Fruit fly (Drosophila melanogaster) whole organism, embryonic: ENCODE results near the gene not.

Experiments used
- ATbp ChIP-seq: fragments of 200-800 bp; sonication (Bioruptor generic); optimal IDR thresholded peaks from 2 replicates; lab custom pipeline; 2017; ENCODE audit warnings: missing biosample characterization, mild to moderate bottlenecking, missing genetic modification characterization, missing genetic modification reagents
- Antp ChIP-seq: fragments of 200-800 bp; sonication (Bioruptor generic); optimal IDR thresholded peaks from 3 replicates; lab custom pipeline; 2016; ENCODE audit warnings: missing biosample characterization, missing genetic modification characterization
- CG10565 ChIP-seq: fragments of 200-800 bp; sonication (Bioruptor generic); optimal IDR thresholded peaks from 3 replicates; lab custom pipeline; 2016; ENCODE audit warnings: missing biosample characterization, mild to moderate bottlenecking, missing genetic modification characterization
- CG10979 ChIP-seq: fragments of 200-800 bp; sonication (Bioruptor generic); optimal IDR thresholded peaks from 2 replicates; lab custom pipeline; 2018; ENCODE audit warnings: missing biosample characterization, mild to moderate bottlenecking, missing genetic modification characterization, moderate library complexity
- CG13296 ChIP-seq: fragments of 200-800 bp; sonication (Bioruptor generic); optimal IDR thresholded peaks from 3 replicates; lab custom pipeline; 2018; ENCODE audit warnings: missing biosample characterization, mild to moderate bottlenecking, missing genetic modification characterization
- CG14860 ChIP-seq: fragments of 200-800 bp; sonication (Bioruptor generic); IDR thresholded peaks from 3 replicates; pipeline ENCODE4 v1.3.6; 2022; ENCODE audit warnings: missing biosample characterization, missing genetic modification characterization; ENCODE audit not compliant: partially characterized antibody
- CG16863 ChIP-seq: fragments of 200-800 bp; sonication (Bioruptor generic); optimal IDR thresholded peaks from 3 replicates; lab custom pipeline; 2016; ENCODE audit warnings: missing biosample characterization, missing genetic modification characterization
- CG17359 ChIP-seq: fragments of 200-800 bp; sonication (Bioruptor generic); optimal IDR thresholded peaks from 3 replicates; lab custom pipeline; 2018; ENCODE audit warnings: missing biosample characterization, mild to moderate bottlenecking, missing genetic modification characterization, moderate library complexity
- CG17829 ChIP-seq: fragments of 200-800 bp; optimal IDR thresholded peaks from 2 replicates; lab custom pipeline; 2019; ENCODE audit warnings: missing biosample characterization, mild to moderate bottlenecking, missing genetic modification characterization, moderate library complexity
- CG18764 ChIP-seq: fragments of 200-800 bp; sonication (Bioruptor generic); optimal IDR thresholded peaks from 3 replicates; lab custom pipeline; 2016; ENCODE audit warnings: missing biosample characterization, missing genetic modification characterization
- CG30020 ChIP-seq: fragments of 200-800 bp; optimal IDR thresholded peaks from 2 replicates; lab custom pipeline; 2019; ENCODE audit warnings: missing biosample characterization, mild to moderate bottlenecking, missing genetic modification characterization, moderate library complexity
- CG32767 ChIP-seq: fragments of 200-800 bp; sonication (Bioruptor generic); IDR thresholded peaks from 2 replicates; pipeline ENCODE4 v1.3.6; 2022; ENCODE audit warnings: missing biosample characterization, missing genetic modification characterization
- CG34376 ChIP-seq: fragments of 200-800 bp; sonication (Bioruptor generic); optimal IDR thresholded peaks from 2 replicates; lab custom pipeline; 2018; ENCODE audit warnings: missing biosample characterization, mild to moderate bottlenecking, missing genetic modification characterization
- CG3838 ChIP-seq: fragments of 200-800 bp; sonication (Bioruptor generic); optimal IDR thresholded peaks from 3 replicates; lab custom pipeline; 2016; ENCODE audit warnings: missing biosample characterization, missing genetic modification characterization
- CG8359 ChIP-seq: fragments of 200-800 bp; sonication (Bioruptor generic); optimal IDR thresholded peaks from 2 replicates; lab custom pipeline; 2017; ENCODE audit warnings: missing biosample characterization, mild to moderate bottlenecking, missing genetic modification characterization, borderline replicate concordance
- CG8388 ChIP-seq: fragments of 200-800 bp; sonication (Bioruptor generic); optimal IDR thresholded peaks from 2 replicates; lab custom pipeline; 2019; ENCODE audit warnings: missing biosample characterization, mild to moderate bottlenecking, missing genetic modification characterization, moderate library complexity
- CG8765 ChIP-seq: fragments of 200-800 bp; sonication (Bioruptor generic); IDR thresholded peaks from 2 replicates; pipeline ENCODE4 v1.3.6; 2022; ENCODE audit warnings: missing biosample characterization, missing genetic modification characterization
- CG9437 ChIP-seq: fragments of 200-800 bp; sonication (Bioruptor generic); optimal IDR thresholded peaks from 2 replicates; lab custom pipeline; 2018; ENCODE audit warnings: missing biosample characterization, mild to moderate bottlenecking, missing genetic modification characterization
- Dbx ChIP-seq: fragments of 200-800 bp; sonication (Bioruptor generic); IDR thresholded peaks from 3 replicates; pipeline ENCODE4 v1.3.6; 2022; ENCODE audit warnings: missing biosample characterization, missing genetic modification characterization
- Doc2 ChIP-seq: fragments of 200-800 bp; sonication (Bioruptor generic); IDR thresholded peaks from 2 replicates; pipeline ENCODE4 v1.3.6; 2022; ENCODE audit warnings: missing biosample characterization, missing genetic modification characterization
- Drgx ChIP-seq: fragments of 200-800 bp; sonication (Bioruptor generic); IDR thresholded peaks from 2 replicates; pipeline ENCODE4 v1.3.6; 2022; ENCODE audit warnings: missing biosample characterization, missing genetic modification characterization
- ERR ChIP-seq: fragments of 200-800 bp; sonication (Bioruptor generic); optimal IDR thresholded peaks from 2 replicates; lab custom pipeline; 2016; ENCODE audit warnings: missing biosample characterization, missing genetic modification characterization
- Mrtf ChIP-seq: fragments of 200-800 bp; sonication (Bioruptor generic); IDR thresholded peaks from 3 replicates; pipeline ENCODE4 v1.3.6; 2022; ENCODE audit warnings: missing biosample characterization, missing genetic modification characterization
- Sox102F ChIP-seq: fragments of 200-800 bp; sonication (Bioruptor generic); optimal IDR thresholded peaks from 2 replicates; lab custom pipeline; 2018; ENCODE audit warnings: missing biosample characterization, mild to moderate bottlenecking, missing genetic modification characterization, moderate library complexity
- Sry-δ ChIP-seq: fragments of 200-800 bp; sonication (Bioruptor generic); optimal IDR thresholded peaks from 2 replicates; lab custom pipeline; 2016; ENCODE audit warnings: missing biosample characterization, missing genetic modification characterization
- Ssrp ChIP-seq: fragments of 200-800 bp; sonication (Bioruptor generic); optimal IDR thresholded peaks from 2 replicates; lab custom pipeline; 2018; ENCODE audit warnings: missing biosample characterization, mild to moderate bottlenecking, missing genetic modification characterization, moderate library complexity
- TFAM ChIP-seq: fragments of 200-800 bp; sonication (Bioruptor generic); optimal IDR thresholded peaks from 2 replicates; lab custom pipeline; 2017; ENCODE audit warnings: missing biosample characterization, missing genetic modification characterization, inconsistent platforms
- ara ChIP-seq: fragments of 200-800 bp; sonication (Bioruptor generic); IDR thresholded peaks from 2 replicates; pipeline ENCODE4 v1.3.6; 2022; ENCODE audit warnings: missing biosample characterization, missing genetic modification characterization
- cad ChIP-seq: fragments of >200 bp; optimal IDR thresholded peaks from 2 replicates; lab custom pipeline; 2017; ENCODE audit warnings: missing biosample characterization, missing genetic modification characterization
- esg ChIP-seq: fragments of 200-800 bp; sonication (Bioruptor generic); conservative IDR thresholded peaks from 2 replicates; pipeline ENCODE4 v1.3.6; 2022; ENCODE audit warnings: missing biosample characterization, missing genetic modification characterization
- fd3F ChIP-seq: fragments of 200-800 bp; sonication (Bioruptor generic); optimal IDR thresholded peaks from 2 replicates; lab custom pipeline; 2018; ENCODE audit warnings: missing biosample characterization, mild to moderate bottlenecking, missing genetic modification characterization, moderate library complexity
- gem ChIP-seq: fragments of 200-800 bp; sonication (Bioruptor generic); optimal IDR thresholded peaks from 2 replicates; lab custom pipeline; 2019; ENCODE audit warnings: missing biosample characterization, mild to moderate bottlenecking, missing genetic modification characterization, moderate library complexity
- grau ChIP-seq: fragments of 200-800 bp; optimal IDR thresholded peaks from 3 replicates; lab custom pipeline; 2019; ENCODE audit warnings: missing biosample characterization, mild to moderate bottlenecking, missing genetic modification characterization, moderate library complexity
- gt ChIP-seq: fragments of 200-800 bp; sonication (Bioruptor generic); IDR thresholded peaks from 2 replicates; pipeline ENCODE4 v1.3.6; 2022; ENCODE audit warnings: missing biosample characterization, missing genetic modification characterization
- hbn ChIP-seq: fragments of 200-800 bp; sonication (Bioruptor generic); IDR thresholded peaks from 2 replicates; pipeline ENCODE4 v1.3.6; 2022; ENCODE audit warnings: missing biosample characterization, missing genetic modification characterization; ENCODE audit not compliant: partially characterized antibody
- hkb ChIP-seq, 2 experiments: fragments of 200-800 bp in 1 of 2; fragments of >200 bp in 1 of 2; sonication (Bioruptor generic) in 1 of 2; IDR thresholded peaks in 1 of 2; optimal IDR thresholded peaks in 1 of 2; 2 replicates each; pipeline versions ENCODE4 v1.3.6 to Lab custom; 2017 to 2022; ENCODE audit warnings: missing biosample characterization in 1 of 2, missing genetic modification characterization in 1 of 2
- ind ChIP-seq: fragments of 200-800 bp; sonication (Bioruptor generic); optimal IDR thresholded peaks from 3 replicates; lab custom pipeline; 2016; ENCODE audit warnings: missing biosample characterization, missing genetic modification characterization
- inv ChIP-seq: fragments of 200-800 bp; sonication (Bioruptor generic); IDR thresholded peaks from 2 replicates; pipeline ENCODE4 v1.3.6; 2022; ENCODE audit warnings: missing biosample characterization, missing genetic modification characterization; ENCODE audit not compliant: partially characterized antibody
- jing ChIP-seq: fragments of 200-800 bp; sonication (Bioruptor generic); optimal IDR thresholded peaks from 2 replicates; lab custom pipeline; 2018; ENCODE audit warnings: missing biosample characterization, mild to moderate bottlenecking, missing genetic modification characterization
- mirr ChIP-seq: fragments of 200-800 bp; sonication (Bioruptor generic); optimal IDR thresholded peaks from 3 replicates; lab custom pipeline; 2018; ENCODE audit warnings: missing biosample characterization, mild to moderate bottlenecking, missing genetic modification characterization
- oc ChIP-seq: fragments of 200-800 bp; sonication (Bioruptor generic); optimal IDR thresholded peaks from 2 replicates; lab custom pipeline; 2018; ENCODE audit warnings: missing biosample characterization, mild to moderate bottlenecking, missing genetic modification characterization, moderate library complexity
- psq ChIP-seq: fragments of 200-800 bp; sonication (Bioruptor generic); optimal IDR thresholded peaks from 2 replicates; lab custom pipeline; 2017; ENCODE audit warnings: missing biosample characterization, missing genetic modification characterization
- pzg ChIP-seq: fragments of 200-800 bp; sonication (Bioruptor generic); optimal IDR thresholded peaks from 3 replicates; lab custom pipeline; 2018; ENCODE audit warnings: missing biosample characterization, mild to moderate bottlenecking, missing genetic modification characterization, moderate library complexity
- rib ChIP-seq: fragments of 200-800 bp; sonication (Bioruptor generic); IDR thresholded peaks from 2 replicates; pipeline ENCODE4 v1.3.6; 2022; ENCODE audit warnings: missing biosample characterization, missing genetic modification characterization
- run ChIP-seq: fragments of 200-800 bp; sonication (Bioruptor generic); optimal IDR thresholded peaks from 3 replicates; lab custom pipeline; 2018; ENCODE audit warnings: missing biosample characterization, mild to moderate bottlenecking, missing genetic modification characterization
- schlank ChIP-seq: fragments of 200-800 bp; sonication (Bioruptor generic); optimal IDR thresholded peaks from 2 replicates; lab custom pipeline; 2018; ENCODE audit warnings: missing biosample characterization, mild to moderate bottlenecking, missing genetic modification characterization
- tna ChIP-seq: fragments of 200-800 bp; sonication (Bioruptor generic); IDR thresholded peaks from 2 replicates; pipeline ENCODE4 v1.3.6; 2022; ENCODE audit warnings: missing biosample characterization, missing genetic modification characterization; ENCODE audit not compliant: partially characterized antibody
- zen ChIP-seq: fragments of 200-800 bp; sonication (Bioruptor generic); optimal IDR thresholded peaks from 3 replicates; lab custom pipeline; 2018; ENCODE audit warnings: missing biosample characterization, mild to moderate bottlenecking, missing genetic modification characterization, moderate library complexity

The not gene

dm6 chr3L:18620988-18621734 is 768 bp downstream of the not start (continued):
- TF ChIP-seq CG8388 (peak; percentile 55), Antp (GFP tag; lab: Kevin White, UChicago) (peak; percentile 66), zen (tag; lab: Kevin White, UChicago) (no peak), ATbp (GFP tag; lab: Kevin White, UChicago) (no peak), ind (GFP tag; lab: Kevin White, UChicago) (peak; percentile 24), CG10565 (GFP tag; lab: Kevin White, UChicago) (no peak), ara (GFP tag; lab: Robert Waterston, UW) (no peak), CG16863 (GFP tag; lab: Kevin White, UChicago) (peak; percentile 20), CG8765 (0 out of 2 replicates have a peak, but pooled peaks have one; percentile 14), Doc2 (no peak), gt (GFP tag; lab: Robert Waterston, UW) (no peak), jing (GFP tag; lab: Kevin White, UChicago) (no peak), CG17359 (tag; lab: Kevin White, UChicago) (peak; percentile 45), gem (tag; lab: Kevin White, UChicago) (peak; percentile 62), schlank (tag; lab: Kevin White, UChicago) (peak; percentile 63), CG17829 (tag; lab: Kevin White, UChicago) (peak; percentile 48), Dbx (GFP tag; lab: Robert Waterston, UW) (peak; percentile 72), hkb (optimal IDR thresholded peaks at IDR 0.05; lab: Kevin White, UChicago) (no peak), hkb (GFP tag; IDR thresholded peaks at IDR 0.05; lab: Robert Waterston, UW) (0 out of 2 replicates have a peak, but pooled peaks have one; percentile 18), inv (GFP tag; lab: Robert Waterston, UW) (peak; percentile 51; the same call in 1 of the 2 replicates), rib (0 out of 2 replicates have a peak, but pooled peaks have one; percentile 41), Sry-δ (peak; percentile 46), CG10979 (tag; lab: Kevin White, UChicago) (peak; percentile 51), CG9437 (no peak), oc (tag; lab: Kevin White, UChicago) (peak; percentile 32), CG34376 (peak; percentile 70), CG30020 (tag; lab: Kevin White, UChicago) (no peak), CG8359 (GFP tag; lab: Kevin White, UChicago) (no peak), CG3838 (GFP tag; lab: Kevin White, UChicago) (no peak), Ssrp (tag; lab: Kevin White, UChicago) (peak; percentile 45), grau (peak; percentile 48), pzg (peak; percentile 26), TFAM (GFP tag; lab: Kevin White, UChicago) (no peak), CG18764 (GFP tag; lab: Kevin White, UChicago) (peak; percentile 10), tna (GFP tag; lab: Robert Waterston, UW) (peak; percentile 27; the same call in 1 of the 2 replicates), cad (GFP tag; lab: Kevin White, UChicago) (no peak), fd3F (no peak), CG32767 (GFP tag; lab: Robert Waterston, UW) (0 out of 2 replicates have a peak, but pooled peaks have one; percentile 11), Mrtf (GFP tag; lab: Robert Waterston, UW) (no peak), Drgx (GFP tag; lab: Robert Waterston, UW) (peak; percentile 19), CG13296 (GFP tag; lab: Kevin White, UChicago) (peak; percentile 25), esg (GFP tag; lab: Robert Waterston, UW) (peak; percentile 33; the same call in 1 of the 2 replicates), ERR (GFP tag; lab: Kevin White, UChicago) (peak; percentile 63), run (tag; lab: Kevin White, UChicago) (no peak), mirr (GFP tag; lab: Kevin White, UChicago) (peak; percentile 41), psq (GFP tag; lab: Kevin White, UChicago) (no peak), CG14860 (GFP tag; lab: Robert Waterston, UW) (peak; percentile 9; the same call in 1 of the 3 replicates), Sox102F (GFP tag; lab: Kevin White, UChicago) (peak; percentile 21), hbn (GFP tag; lab: Robert Waterston, UW) (peak; percentile 70)
